Worm (Caenorhabditis elegans): ENCODE measurements around the gene nhr-118.
A peak's percentile ranks its signal among the peaks of the same experiment; 100 is the strongest.

Gene nhr-118

DNA sequence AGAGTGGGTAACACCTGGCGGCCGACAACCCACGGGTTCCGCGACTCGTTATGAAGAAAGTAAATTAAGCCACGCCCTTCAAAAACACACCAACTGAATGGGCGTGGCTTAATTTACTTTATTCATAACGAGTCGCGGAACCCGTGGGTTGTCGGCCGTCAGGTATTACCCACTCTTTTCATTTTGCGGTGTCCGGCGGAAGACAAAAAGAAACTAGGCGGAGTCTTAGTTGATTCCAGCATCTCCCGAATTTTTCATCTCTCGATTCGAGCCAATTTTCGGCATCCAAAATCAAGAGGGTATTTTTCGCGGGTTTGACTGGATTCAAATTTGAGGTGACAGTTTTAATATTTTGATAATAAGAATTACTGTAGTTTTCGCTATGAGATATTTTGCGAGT is 40.0 kb downstream of the nhr-118 start:
- TF ChIP-seq cnd-1 (tag; optimal IDR thresholded peaks at IDR 0.05) (no peak), nhr-237 (tag; optimal IDR thresholded peaks at IDR 0.05) (no peak), unc-62 (GFP tag; optimal IDR thresholded peaks at IDR 0.05) (no peak), nhr-28 (tag; optimal IDR thresholded peaks at IDR 0.05) (no peak), nhr-76 (tag; optimal IDR thresholded peaks at IDR 0.05) (no peak), lsy-2 (tag; optimal IDR thresholded peaks at IDR 0.05) (no peak), tbx-8 (GFP tag; optimal IDR thresholded peaks at IDR 0.05) (no peak), blmp-1 (tag; optimal IDR thresholded peaks at IDR 0.05) (no peak)

DNA sequence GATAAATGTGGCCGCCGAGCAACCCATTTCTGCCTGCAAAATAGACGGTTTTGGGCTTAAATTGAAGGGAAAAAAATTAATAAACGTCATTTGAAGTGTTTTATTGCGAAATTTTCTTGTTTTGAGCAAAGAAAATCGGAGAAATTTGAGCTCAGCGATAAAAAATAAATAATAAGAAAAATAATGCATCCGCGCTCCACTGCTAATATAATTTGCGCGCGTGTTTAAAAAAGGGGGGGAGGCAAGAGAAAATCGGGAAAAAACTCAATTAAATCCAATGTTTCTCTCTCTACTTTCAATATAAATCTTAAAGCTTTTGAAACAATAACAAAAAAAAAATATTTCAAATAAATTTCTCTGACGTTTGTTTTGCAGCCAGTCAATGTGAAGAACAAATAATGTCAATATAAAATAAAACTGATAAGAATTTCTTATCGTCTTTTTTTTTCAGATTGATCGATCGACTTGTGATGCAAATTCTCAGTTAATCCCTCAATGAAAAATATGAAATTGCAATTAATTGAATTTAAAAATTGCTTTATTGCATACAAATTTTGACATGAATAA is 43.0 kb downstream of the nhr-118 start, which contains the start of gene rft-2:
TSS of gene rft-2 (minus strand) at position 41 of the 567 bp plus-strand sequence.
- TF ChIP-seq ces-1 (GFP tag; optimal IDR thresholded peaks at IDR 0.05) (peak; percentile 93), snpc-4 (tag; optimal IDR thresholded peaks at IDR 0.05) (no peak), elt-1 (tag; optimal IDR thresholded peaks at IDR 0.05; ENCODE audit: borderline replicate concordance, insufficient read depth) (no peak), sem-2 (GFP tag; optimal IDR thresholded peaks at IDR 0.05) (no peak), nhr-2 (tag; optimal IDR thresholded peaks at IDR 0.05) (no peak), mep-1 (tag; optimal IDR thresholded peaks at IDR 0.05) (peak; percentile 29), elt-3 (tag; optimal IDR thresholded peaks at IDR 0.05) (no peak), zip-8 (tag; optimal IDR thresholded peaks at IDR 0.05) (no peak), unc-62 (GFP tag; optimal IDR thresholded peaks at IDR 0.05) (no peak), mab-5 (tag; optimal IDR thresholded peaks at IDR 0.05) (no peak), sptf-1 (tag; optimal IDR thresholded peaks at IDR 0.05) (no peak), ceh-83 (GFP tag; optimal IDR thresholded peaks at IDR 0.05) (no peak), drap-1 (GFP tag; optimal IDR thresholded peaks at IDR 0.05) (no peak), lin-13 (tag; optimal IDR thresholded peaks at IDR 0.05) (no peak), lin-32 (GFP tag; optimal IDR thresholded peaks at IDR 0.05) (no peak), nhr-76 (tag; optimal IDR thresholded peaks at IDR 0.05) (no peak), nhr-237 (tag; optimal IDR thresholded peaks at IDR 0.05) (peak; percentile 14), M03D4.4 (tag; optimal IDR thresholded peaks at IDR 0.05) (no peak), nhr-28 (tag; optimal IDR thresholded peaks at IDR 0.05) (no peak), cnd-1 (tag; optimal IDR thresholded peaks at IDR 0.05) (no peak)

- no peak for TF ChIP-seq nhr-237 (tag; optimal IDR thresholded peaks at IDR 0.05)
- TF ChIP-seq lsy-2 (tag; optimal IDR thresholded peaks at IDR 0.05), result no peak
- no peak for TF ChIP-seq tbx-8 (GFP tag; optimal IDR thresholded peaks at IDR 0.05)
- no peak for TF ChIP-seq nhr-12 (tag; optimal IDR thresholded peaks at IDR 0.05)
- TF ChIP-seq lin-32 (GFP tag; optimal IDR thresholded peaks at IDR 0.05), result no peak
- no peak for TF ChIP-seq unc-120 (tag; optimal IDR thresholded peaks at IDR 0.05; ENCODE audit: poor library complexity, severe bottlenecking)
- TF ChIP-seq flh-1 (GFP tag; optimal IDR thresholded peaks at IDR 0.05), result no peak
Observed at ce11 chrV:4454634-4455033, 47.0 kb downstream of the nhr-118 start, which contains the start of gene gnrr-5. gnrr-5 (minus strand) TSS chrV:4454734.

Measured in whole organism, mixed stage, embryonic.